Worm (Caenorhabditis elegans) whole organism, L3 larva: Measurements from ENCODE around the gene twk-48.
A peak's percentile ranks its signal among the peaks of the same experiment; 100 is the strongest.

ENCODE experiments used
- R02D3.7 ChIP-seq: fragments of 150-350 bp; optimal IDR thresholded peaks from 2 replicates; lab custom pipeline; 2014; ENCODE audit warnings: missing biosample characterization, missing genetic modification characterization
- ZK546.5 ChIP-seq: sonication (generic microtip); optimal IDR thresholded peaks from 2 replicates; lab custom pipeline; 2017; ENCODE audit warnings: missing biosample characterization, missing genetic modification characterization
- aly-2 ChIP-seq: fragments of 150-350 bp; optimal IDR thresholded peaks from 2 replicates; lab custom pipeline; 2014; ENCODE audit warnings: missing biosample characterization, missing genetic modification characterization
- ama-1 ChIP-seq: fragments of 150-350 bp; optimal IDR thresholded peaks from 2 replicates; lab custom pipeline; 2018
- ceh-16 ChIP-seq: sonication (generic microtip); optimal IDR thresholded peaks from 2 replicates; lab custom pipeline; 2017; ENCODE audit warnings: missing biosample characterization, missing genetic modification characterization
- ceh-28 ChIP-seq: fragments of 150-350 bp; optimal IDR thresholded peaks from 2 replicates; lab custom pipeline; 2014; ENCODE audit warnings: missing biosample characterization, missing genetic modification reagents, missing genetic modification characterization
- ceh-82 ChIP-seq: fragments of 150-350 bp; optimal IDR thresholded peaks from 2 replicates; lab custom pipeline; 2014; ENCODE audit warnings: missing biosample characterization, missing genetic modification characterization
- ceh-9 ChIP-seq: sonication (generic microtip); optimal IDR thresholded peaks from 2 replicates; lab custom pipeline; 2018; ENCODE audit warnings: missing biosample characterization, missing genetic modification characterization
- daf-12 ChIP-seq: fragments of 150-350 bp; optimal IDR thresholded peaks from 2 replicates; lab custom pipeline; 2014; ENCODE audit warnings: missing biosample characterization, missing genetic modification reagents, missing genetic modification characterization
- egl-27 ChIP-seq: sonication (generic microtip); optimal IDR thresholded peaks from 4 replicates; lab custom pipeline; 2017; ENCODE audit warnings: missing biosample characterization, missing genetic modification reagents, missing genetic modification characterization
- egl-5 ChIP-seq: fragments of 150-350 bp; optimal IDR thresholded peaks from 2 replicates; lab custom pipeline; 2017; ENCODE audit warnings: missing biosample characterization, missing genetic modification reagents, missing genetic modification characterization, inconsistent platforms
- elt-1 ChIP-seq: fragments of 150-350 bp; optimal IDR thresholded peaks from 2 replicates; lab custom pipeline; 2014; ENCODE audit warnings: missing biosample characterization, missing genetic modification characterization
- elt-2 ChIP-seq: sonication (generic microtip); optimal IDR thresholded peaks from 2 replicates; lab custom pipeline; 2016; ENCODE audit warnings: missing genetic modification reagents, mild to moderate bottlenecking, missing genetic modification characterization, missing compliant biosample characterization
- elt-3 ChIP-seq, 3 experiments: fragments of 150-350 bp in 1 of 3; sonication (generic microtip) in 2 of 3; optimal IDR thresholded peaks; 2 replicates in 2 of 3; 4 replicates in 1 of 3; lab custom pipeline; 2014 to 2017; ENCODE audit warnings: missing biosample characterization in 3 of 3, missing genetic modification characterization in 3 of 3
- eor-1 ChIP-seq, 2 experiments: fragments of 150-350 bp; optimal IDR thresholded peaks; 2 replicates each; lab custom pipeline; 2014 to 2018; ENCODE audit warnings: missing biosample characterization in 2 of 2, missing genetic modification characterization in 2 of 2
- fkh-10 ChIP-seq: sonication (generic microtip); optimal IDR thresholded peaks from 2 replicates; lab custom pipeline; 2017; ENCODE audit warnings: missing biosample characterization, missing genetic modification reagents, missing genetic modification characterization
- fkh-2 ChIP-seq: fragments of 150-350 bp; optimal IDR thresholded peaks from 2 replicates; lab custom pipeline; 2014; ENCODE audit warnings: missing biosample characterization, missing genetic modification reagents, missing genetic modification characterization
- fos-1 ChIP-seq: fragments of 150-350 bp; optimal IDR thresholded peaks from 2 replicates; lab custom pipeline; 2014; ENCODE audit warnings: missing biosample characterization, missing genetic modification characterization
- hmg-11 ChIP-seq: sonication (generic microtip); optimal IDR thresholded peaks from 2 replicates; lab custom pipeline; 2016; ENCODE audit warnings: missing genetic modification characterization, missing compliant biosample characterization
- jun-1 ChIP-seq: fragments of 150-350 bp; optimal IDR thresholded peaks from 2 replicates; lab custom pipeline; 2014; ENCODE audit warnings: missing biosample characterization, missing genetic modification reagents, missing genetic modification characterization
- lin-15B ChIP-seq: fragments of 150-350 bp; optimal IDR thresholded peaks from 2 replicates; lab custom pipeline; 2014; ENCODE audit warnings: missing biosample characterization, missing genetic modification characterization
- lin-39 ChIP-seq: fragments of 150-350 bp; optimal IDR thresholded peaks from 2 replicates; lab custom pipeline; 2018; ENCODE audit warnings: missing biosample characterization, missing genetic modification reagents, missing genetic modification characterization
- lsy-12 ChIP-seq: sonication (generic microtip); optimal IDR thresholded peaks from 2 replicates; lab custom pipeline; 2016; ENCODE audit warnings: mild to moderate bottlenecking, missing genetic modification characterization, missing compliant biosample characterization
- mdl-1 ChIP-seq: fragments of 150-350 bp; optimal IDR thresholded peaks from 2 replicates; lab custom pipeline; 2014; ENCODE audit warnings: missing biosample characterization, missing genetic modification characterization
- mml-1 ChIP-seq: fragments of 150-350 bp; sonication (generic microtip); optimal IDR thresholded peaks from 3 replicates; lab custom pipeline; 2014; ENCODE audit warnings: missing biosample characterization, missing genetic modification characterization
- nfya-1 ChIP-seq: sonication (generic microtip); optimal IDR thresholded peaks from 2 replicates; lab custom pipeline; 2017; ENCODE audit warnings: missing genetic modification characterization, mild to moderate bottlenecking, missing compliant biosample characterization, antibody characterized with exemption, moderate library complexity; ENCODE audit not compliant: insufficient read depth
- nhr-11 ChIP-seq: fragments of 150-350 bp; optimal IDR thresholded peaks from 2 replicates; lab custom pipeline; 2014; ENCODE audit warnings: missing biosample characterization, missing genetic modification characterization
- nhr-12 ChIP-seq: fragments of 150-350 bp; optimal IDR thresholded peaks from 2 replicates; lab custom pipeline; 2014; ENCODE audit warnings: missing biosample characterization, missing genetic modification characterization
- nhr-23 ChIP-seq: fragments of 150-350 bp; optimal IDR thresholded peaks from 2 replicates; lab custom pipeline; 2014; ENCODE audit warnings: missing biosample characterization, missing genetic modification reagents, missing genetic modification characterization
- nhr-237 ChIP-seq: fragments of 150-350 bp; optimal IDR thresholded peaks from 2 replicates; lab custom pipeline; 2014; ENCODE audit warnings: missing biosample characterization, missing genetic modification characterization
- nhr-25 ChIP-seq: sonication (generic microtip); optimal IDR thresholded peaks from 2 replicates; lab custom pipeline; 2017; ENCODE audit warnings: missing biosample characterization, missing genetic modification characterization
- nhr-43 ChIP-seq: sonication (generic microtip); optimal IDR thresholded peaks from 2 replicates; lab custom pipeline; 2016; ENCODE audit warnings: mild to moderate bottlenecking, missing genetic modification characterization, missing compliant biosample characterization; ENCODE audit not compliant: poor library complexity, severe bottlenecking
- nhr-67 ChIP-seq: fragments of 150-350 bp; optimal IDR thresholded peaks from 2 replicates; lab custom pipeline; 2014; ENCODE audit warnings: missing biosample characterization, missing genetic modification characterization
- nhr-76 ChIP-seq: fragments of 150-350 bp; sonication (generic microtip); optimal IDR thresholded peaks from 5 replicates; lab custom pipeline; 2014; ENCODE audit warnings: missing biosample characterization, missing genetic modification characterization
- nhr-77 ChIP-seq: fragments of 150-350 bp; optimal IDR thresholded peaks from 2 replicates; lab custom pipeline; 2014; ENCODE audit warnings: missing biosample characterization, missing genetic modification characterization
- pha-4 ChIP-seq: fragments of 150-350 bp; optimal IDR thresholded peaks from 2 replicates; lab custom pipeline; 2014; ENCODE audit warnings: missing biosample characterization, missing genetic modification reagents, missing genetic modification characterization
- pqm-1 ChIP-seq: fragments of 150-350 bp; optimal IDR thresholded peaks from 2 replicates; lab custom pipeline; 2017; ENCODE audit warnings: missing biosample characterization, missing genetic modification characterization, inconsistent platforms
- sea-2 ChIP-seq: fragments of 150-350 bp; sonication (generic microtip); optimal IDR thresholded peaks from 4 replicates; lab custom pipeline; 2014; ENCODE audit warnings: missing biosample characterization, missing genetic modification reagents, missing genetic modification characterization
- skn-1 ChIP-seq: fragments of 150-350 bp; optimal IDR thresholded peaks from 2 replicates; lab custom pipeline; 2014; ENCODE audit warnings: missing biosample characterization, missing genetic modification characterization
- snpc-4 ChIP-seq: fragments of 150-350 bp; optimal IDR thresholded peaks from 2 replicates; lab custom pipeline; 2014; ENCODE audit warnings: missing biosample characterization, missing genetic modification characterization
- tbx-2 ChIP-seq: sonication (generic microtip); optimal IDR thresholded peaks from 2 replicates; lab custom pipeline; 2016; ENCODE audit warnings: mild to moderate bottlenecking, missing genetic modification characterization, missing compliant biosample characterization
- unc-39 ChIP-seq: sonication (generic microtip); optimal IDR thresholded peaks from 4 replicates; lab custom pipeline; 2017; ENCODE audit warnings: missing biosample characterization, missing genetic modification characterization
- unc-62 ChIP-seq: fragments of 150-350 bp; sonication (generic microtip); optimal IDR thresholded peaks from 4 replicates; lab custom pipeline; 2014; ENCODE audit warnings: missing biosample characterization, missing genetic modification reagents, missing genetic modification characterization
- zag-1 ChIP-seq: fragments of 150-350 bp; optimal IDR thresholded peaks from 2 replicates; lab custom pipeline; 2014; ENCODE audit warnings: missing biosample characterization, missing genetic modification characterization
- ztf-11 ChIP-seq: fragments of 150-350 bp; optimal IDR thresholded peaks from 2 replicates; lab custom pipeline; 2014; ENCODE audit warnings: missing biosample characterization, missing genetic modification characterization
- ztf-4 ChIP-seq: fragments of 150-350 bp; optimal IDR thresholded peaks from 2 replicates; lab custom pipeline; 2014; ENCODE audit warnings: missing biosample characterization, missing genetic modification characterization

Gene twk-48

ce11 chrIII:9826005-9826404 lies 34.5 kb upstream of the twk-48 start:
- TF ChIP-seq ceh-82 (tag; lab: Kevin White, UChicago) (no peak), lsy-12 (peak; percentile 28), nhr-43 (peak; percentile 11), pha-4 (tag; lab: Kevin White, UChicago) (peak; percentile 89), ama-1 (lab: Kevin White, UChicago) (peak; percentile 93), nhr-237 (tag; lab: Kevin White, UChicago) (no peak), fkh-10 (GFP tag; lab: Kevin White, UChicago) (no peak), ztf-11 (tag; lab: Kevin White, UChicago) (no peak), skn-1 (tag; lab: Kevin White, UChicago) (peak; percentile 3), daf-12 (tag; lab: Kevin White, UChicago) (no peak), egl-5 (tag; lab: Kevin White, UChicago) (no peak), pqm-1 (tag; lab: Kevin White, UChicago) (peak; percentile 7), elt-1 (tag; lab: Kevin White, UChicago) (no peak), hmg-11 (tag; lab: Kevin White, UChicago) (peak; percentile 2), nhr-23 (no peak), aly-2 (tag; lab: Kevin White, UChicago) (no peak), nhr-12 (tag; lab: Kevin White, UChicago) (no peak), lin-39 (tag; lab: Kevin White, UChicago) (peak; percentile 36), mdl-1 (no peak), lin-15B (peak; percentile 11), zag-1 (no peak), elt-3 (tag; optimal IDR thresholded peaks at IDR 0.05; lab: Kevin White, UChicago) (no peak), fos-1 (tag; lab: Kevin White, UChicago) (no peak), jun-1 (tag; lab: Kevin White, UChicago) (peak; percentile 62), nhr-76 (tag; lab: Kevin White, UChicago) (no peak), unc-62 (GFP tag; lab: Kevin White, UChicago) (no peak), ZK546.5 (no peak), eor-1 (tag; optimal IDR thresholded peaks at IDR 0.05; lab: Kevin White, UChicago) (no peak), sea-2 (GFP tag; lab: Kevin White, UChicago) (no peak), ceh-28 (tag; lab: Kevin White, UChicago) (no peak), ceh-16 (no peak), tbx-2 (tag; lab: Kevin White, UChicago) (no peak), unc-39 (tag; lab: Kevin White, UChicago) (no peak), nhr-11 (tag; lab: Kevin White, UChicago) (no peak), nhr-77 (tag; lab: Kevin White, UChicago) (no peak), snpc-4 (peak; percentile 16), fkh-2 (tag; lab: Kevin White, UChicago) (no peak), mml-1 (tag; lab: Kevin White, UChicago) (no peak), ztf-4 (tag; lab: Kevin White, UChicago) (no peak), egl-27 (tag; lab: Kevin White, UChicago) (no peak), elt-2 (tag; lab: Kevin White, UChicago) (peak; percentile 27), R02D3.7 (tag; lab: Kevin White, UChicago) (no peak), nhr-25 (no peak), nhr-67 (tag; lab: Kevin White, UChicago) (no peak), ceh-9 (tag; lab: Kevin White, UChicago) (no peak), nfya-1 (tag; lab: Kevin White, UChicago) (peak; percentile 56)
